Worm (Caenorhabditis elegans) whole organism, L1 larva: Measurements from ENCODE around the gene tag-10.
A peak's percentile ranks its signal among the peaks of the same experiment; 100 is the strongest.

Source experiments
- C04F5.9 ChIP-seq: sonication (generic microtip); optimal IDR thresholded peaks from 2 replicates; lab custom pipeline; 2016; ENCODE audit warnings: missing genetic modification characterization, missing compliant biosample characterization
- F16B12.6 ChIP-seq: fragments of 150-350 bp; optimal IDR thresholded peaks from 2 replicates; lab custom pipeline; 2014; ENCODE audit warnings: missing biosample characterization, missing genetic modification characterization
- alr-1 ChIP-seq: fragments of 200-800 bp; sonication (Bioruptor generic); optimal IDR thresholded peaks from 2 replicates; lab custom pipeline; 2018; ENCODE audit warnings: borderline replicate concordance, mild to moderate bottlenecking, missing genetic modification characterization, missing compliant biosample characterization
- aly-2 ChIP-seq: fragments of 150-350 bp; optimal IDR thresholded peaks from 2 replicates; lab custom pipeline; 2014; ENCODE audit warnings: missing biosample characterization, missing genetic modification characterization
- blmp-1 ChIP-seq: fragments of 150-350 bp; optimal IDR thresholded peaks from 2 replicates; lab custom pipeline; 2014; ENCODE audit warnings: missing biosample characterization, missing genetic modification characterization
- ceh-8 ChIP-seq: fragments of 200-800 bp; sonication (Bioruptor generic); optimal IDR thresholded peaks from 2 replicates; lab custom pipeline; 2018; ENCODE audit warnings: mild to moderate bottlenecking, missing genetic modification characterization, moderate library complexity, missing compliant biosample characterization
- ceh-82 ChIP-seq, 3 experiments: fragments of 150-350 bp in 1 of 3; sonication (generic microtip) in 2 of 3; optimal IDR thresholded peaks; 2 replicates each; lab custom pipeline; 2014 to 2017; ENCODE audit warnings: missing biosample characterization in 3 of 3, missing genetic modification characterization in 3 of 3
- ces-1 ChIP-seq: fragments of 150-350 bp; optimal IDR thresholded peaks from 2 replicates; lab custom pipeline; 2014; ENCODE audit warnings: missing biosample characterization, missing genetic modification reagents, missing genetic modification characterization
- dsc-1 ChIP-seq: sonication (generic microtip); optimal IDR thresholded peaks from 2 replicates; lab custom pipeline; 2016; ENCODE audit warnings: mild to moderate bottlenecking, missing genetic modification characterization, missing compliant biosample characterization
- efl-1 ChIP-seq, 4 experiments: fragments of 150-350 bp; optimal IDR thresholded peaks in 3 of 4; peaks in 1 of 4; 1 replicate in 1 of 4; 2 replicates in 3 of 4; lab custom pipeline; 2014; ENCODE audit warnings: missing biosample characterization in 2 of 4, missing genetic modification characterization in 2 of 4, missing genetic modification reagents in 2 of 4
- elt-2 ChIP-seq: sonication (generic microtip); optimal IDR thresholded peaks from 2 replicates; lab custom pipeline; 2016; ENCODE audit warnings: missing genetic modification characterization, mild to moderate bottlenecking, inconsistent platforms, missing compliant biosample characterization, missing genetic modification reagents
- elt-3 ChIP-seq, 6 experiments: fragments of 150-350 bp in 1 of 6; sonication (generic microtip); optimal IDR thresholded peaks; 2 replicates each; lab custom pipeline; 2017 to 2018; ENCODE audit warnings: missing biosample characterization in 6 of 6, missing genetic modification characterization in 6 of 6, inconsistent platforms in 1 of 6
- fkh-10 ChIP-seq: sonication (generic microtip); optimal IDR thresholded peaks from 2 replicates; lab custom pipeline; 2017; ENCODE audit warnings: missing biosample characterization, missing genetic modification reagents, missing genetic modification characterization
- fkh-8 ChIP-seq: sonication (generic microtip); optimal IDR thresholded peaks from 2 replicates; lab custom pipeline; 2016; ENCODE audit warnings: mild to moderate bottlenecking, missing genetic modification characterization, missing compliant biosample characterization
- fos-1 ChIP-seq: fragments of 150-350 bp; optimal IDR thresholded peaks from 2 replicates; lab custom pipeline; 2014; ENCODE audit warnings: missing biosample characterization, missing genetic modification characterization
- irx-1 ChIP-seq: sonication (generic microtip); optimal IDR thresholded peaks from 2 replicates; lab custom pipeline; 2016; ENCODE audit warnings: missing genetic modification characterization, missing compliant biosample characterization
- lin-14 ChIP-seq: fragments of 200-800 bp; sonication (Bioruptor generic); optimal IDR thresholded peaks from 2 replicates; lab custom pipeline; 2018; ENCODE audit warnings: mild to moderate bottlenecking, missing genetic modification characterization, moderate library complexity, missing compliant biosample characterization
- lin-35 ChIP-seq, 2 experiments: fragments of 150-350 bp; optimal IDR thresholded peaks; 2 replicates each; lab custom pipeline; 2014; ENCODE audit warnings: missing biosample characterization in 2 of 2, missing genetic modification characterization in 2 of 2, missing genetic modification reagents in 2 of 2
- lin-39 ChIP-seq: fragments of 150-350 bp; optimal IDR thresholded peaks from 2 replicates; lab custom pipeline; 2014; ENCODE audit warnings: missing biosample characterization, missing genetic modification reagents, missing genetic modification characterization
- mdl-1 ChIP-seq, 2 experiments: fragments of 150-350 bp; optimal IDR thresholded peaks; 2 replicates each; lab custom pipeline; 2014 to 2017; ENCODE audit warnings: missing biosample characterization in 2 of 2, missing genetic modification characterization in 2 of 2, inconsistent platforms in 1 of 2
- mep-1 ChIP-seq: fragments of 150-350 bp; optimal IDR thresholded peaks from 2 replicates; lab custom pipeline; 2014; ENCODE audit warnings: missing biosample characterization, missing genetic modification characterization
- nhr-19 ChIP-seq: fragments of 200-800 bp; sonication (Bioruptor generic); conservative IDR thresholded peaks from 2 replicates; pipeline ENCODE4 v1.3.6; 2022; ENCODE audit warnings: missing genetic modification characterization, missing compliant biosample characterization
- nhr-20 ChIP-seq: sonication (generic microtip); optimal IDR thresholded peaks from 2 replicates; lab custom pipeline; 2016; ENCODE audit warnings: mild to moderate bottlenecking, missing genetic modification characterization, missing compliant biosample characterization
- nhr-71 ChIP-seq: sonication (generic microtip); optimal IDR thresholded peaks from 2 replicates; lab custom pipeline; 2016; ENCODE audit warnings: mild to moderate bottlenecking, missing genetic modification characterization, moderate library complexity, missing compliant biosample characterization
- nhr-77 ChIP-seq: fragments of 150-350 bp; optimal IDR thresholded peaks from 2 replicates; lab custom pipeline; 2014; ENCODE audit warnings: missing biosample characterization, missing genetic modification characterization
- nhr-85 ChIP-seq: sonication (generic microtip); peaks from one replicate; lab custom pipeline; 2016; ENCODE audit warnings: missing genetic modification characterization, inconsistent platforms, missing compliant biosample characterization
- nhr-90 ChIP-seq: sonication (generic microtip); optimal IDR thresholded peaks from 2 replicates; lab custom pipeline; 2016; ENCODE audit warnings: mild to moderate bottlenecking, missing genetic modification characterization, missing compliant biosample characterization; ENCODE audit not compliant: poor library complexity
- pag-3 ChIP-seq: sonication (generic microtip); optimal IDR thresholded peaks from 2 replicates; lab custom pipeline; 2017; ENCODE audit warnings: missing genetic modification characterization, mild to moderate bottlenecking, missing compliant biosample characterization, antibody characterized with exemption, borderline replicate concordance; ENCODE audit not compliant: insufficient read depth
- pax-3 ChIP-seq: fragments of 200-800 bp; sonication (Bioruptor generic); optimal IDR thresholded peaks from 2 replicates; lab custom pipeline; 2018; ENCODE audit warnings: mild to moderate bottlenecking, missing genetic modification characterization, moderate library complexity, missing compliant biosample characterization
- pqm-1 ChIP-seq: sonication (generic microtip); optimal IDR thresholded peaks from 3 replicates; lab custom pipeline; 2017; ENCODE audit warnings: missing biosample characterization, missing genetic modification characterization
- rnt-1 ChIP-seq: sonication (generic microtip); optimal IDR thresholded peaks from 2 replicates; lab custom pipeline; 2016; ENCODE audit warnings: mild to moderate bottlenecking, missing genetic modification characterization, moderate library complexity, missing compliant biosample characterization
- snpc-4 ChIP-seq: fragments of 150-350 bp; optimal IDR thresholded peaks from 2 replicates; lab custom pipeline; 2014; ENCODE audit warnings: missing biosample characterization, missing genetic modification characterization
- snu-23 ChIP-seq: sonication (generic microtip); optimal IDR thresholded peaks from 2 replicates; lab custom pipeline; 2016; ENCODE audit warnings: missing genetic modification characterization, missing compliant biosample characterization
- swsn-7 ChIP-seq: sonication (generic microtip); optimal IDR thresholded peaks from 2 replicates; lab custom pipeline; 2016; ENCODE audit warnings: missing genetic modification characterization, missing compliant biosample characterization
- unc-130 ChIP-seq: fragments of 150-350 bp; optimal IDR thresholded peaks from 2 replicates; lab custom pipeline; 2017; ENCODE audit warnings: missing biosample characterization, missing genetic modification characterization, inconsistent platforms
- vab-15 ChIP-seq: sonication (generic microtip); optimal IDR thresholded peaks from 2 replicates; lab custom pipeline; 2017; ENCODE audit warnings: missing genotype, mild to moderate bottlenecking, missing genetic modification characterization, missing compliant biosample characterization
- zip-4 ChIP-seq: fragments of 200-800 bp; sonication (Bioruptor generic); optimal IDR thresholded peaks from 2 replicates; lab custom pipeline; 2018; ENCODE audit warnings: mild to moderate bottlenecking, missing genetic modification characterization, moderate library complexity, missing compliant biosample characterization

Gene tag-10

DNA sequence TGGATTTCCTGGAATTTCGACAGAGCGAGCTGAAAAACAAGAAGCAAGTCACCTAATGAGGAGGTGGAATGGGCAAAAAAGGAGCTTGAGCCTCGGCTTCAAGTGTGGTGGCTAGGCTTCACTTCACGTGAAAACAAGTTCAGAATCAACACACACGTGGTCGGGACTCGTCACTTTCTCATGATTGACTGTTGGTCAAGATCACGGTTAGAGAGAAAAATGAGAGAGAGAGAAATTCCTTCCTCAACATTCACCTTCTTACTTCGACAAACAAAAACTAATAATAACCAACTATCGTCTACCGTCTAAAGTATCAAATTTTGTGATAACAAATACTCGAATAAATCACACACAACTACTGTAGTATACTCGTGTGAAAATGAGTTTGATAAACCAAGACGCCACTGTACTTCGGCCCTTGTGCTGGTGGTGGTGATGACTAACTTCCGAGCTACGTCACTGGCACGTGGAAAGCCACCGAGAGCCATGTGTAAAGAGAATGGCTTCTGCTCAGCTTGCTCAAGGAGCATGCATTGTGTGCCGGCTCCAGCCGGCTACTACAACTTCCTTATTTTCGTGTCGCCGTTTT lies 41.3 kb downstream of the tag-10 start:
- TF ChIP-seq unc-130 (tag; lab: Kevin White, UChicago): peak; percentile 10
- peak; percentile 2 for TF ChIP-seq rnt-1 (tag; lab: Kevin White, UChicago)
- peak; percentile 46 for TF ChIP-seq lin-14
- no peak for TF ChIP-seq aly-2
- TF ChIP-seq lin-35 (GFP tag; optimal IDR thresholded peaks at IDR 0.05; lab: Kevin White, UChicago): peak in 1 of 2 experiments; percentile 26
- TF ChIP-seq nhr-85: peak; percentile 78
- TF ChIP-seq mdl-1 (tag; optimal IDR thresholded peaks at IDR 0.05; lab: Kevin White, UChicago): peak in 1 of 2 experiments; percentile 45
- TF ChIP-seq nhr-71 (tag; lab: Kevin White, UChicago): peak; percentile 72
- TF ChIP-seq blmp-1: peak; percentile 83
- TF ChIP-seq nhr-90 (tag; lab: Kevin White, UChicago): peak; percentile 33
- TF ChIP-seq C04F5.9: no peak
- peak in 2 of 6 experiments; percentile 27 to 59 for TF ChIP-seq elt-3 (tag; optimal IDR thresholded peaks at IDR 0.05; lab: Kevin White, UChicago)
- peak; percentile 42 for TF ChIP-seq nhr-20
- TF ChIP-seq irx-1 (tag; lab: Kevin White, UChicago): no peak
- TF ChIP-seq snpc-4 (tag; lab: Kevin White, UChicago): no peak
- TF ChIP-seq nhr-19: 0 out of 2 replicates have a peak, but pooled peaks have one; percentile 13
- TF ChIP-seq zip-4 (GFP tag; lab: Kevin White, UChicago): no peak
- peak; percentile 42 for TF ChIP-seq snu-23 (GFP tag; lab: Kevin White, UChicago)
- no peak for TF ChIP-seq efl-1 (optimal IDR thresholded peaks at IDR 0.05; lab: Kevin White, UChicago)
- no peak for TF ChIP-seq efl-1 (GFP tag; optimal IDR thresholded peaks at IDR 0.05 in 1 of 2; lab: Kevin White, UChicago)

DNA sequence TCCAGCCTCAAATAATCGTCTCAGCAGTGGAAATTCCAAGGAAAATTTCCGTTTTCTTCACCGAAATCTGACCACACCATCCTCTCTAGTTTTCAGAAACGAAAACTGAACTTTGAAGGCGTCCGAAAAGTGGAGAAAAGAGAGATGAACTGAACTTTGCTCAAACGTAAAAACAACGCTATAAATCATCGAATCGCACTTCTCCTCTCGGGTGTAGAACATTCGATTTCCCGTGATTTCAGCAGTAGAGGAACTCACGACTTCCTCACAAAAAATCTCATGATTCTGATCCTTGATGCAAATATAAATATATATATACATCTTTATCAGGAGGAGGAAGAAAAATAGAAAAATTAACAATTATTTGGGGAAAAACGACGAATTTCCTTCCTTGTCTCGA lies 42.8 kb downstream of the tag-10 start:
- TF ChIP-seq alr-1 (tag; lab: Kevin White, UChicago) (no peak), elt-3 (tag; optimal IDR thresholded peaks at IDR 0.05; lab: Kevin White, UChicago) (peak in 1 of 6 experiments; percentile 40), nhr-77 (no peak), dsc-1 (tag; lab: Kevin White, UChicago) (no peak), lin-35 (GFP tag; optimal IDR thresholded peaks at IDR 0.05; lab: Kevin White, UChicago) (peak in 1 of 2 experiments; percentile 33), efl-1 (optimal IDR thresholded peaks at IDR 0.05; lab: Kevin White, UChicago) (no peak), efl-1 (GFP tag; optimal IDR thresholded peaks at IDR 0.05 in 1 of 2; lab: Kevin White, UChicago) (no peak), lin-39 (tag; lab: Kevin White, UChicago) (no peak), nhr-19 (peak; percentile 25), lin-14 (no peak), mdl-1 (tag; optimal IDR thresholded peaks at IDR 0.05; lab: Kevin White, UChicago) (peak in 1 of 2 experiments; percentile 12), nhr-20 (peak; percentile 6), nhr-85 (peak; percentile 66), pqm-1 (tag; lab: Kevin White, UChicago) (no peak), unc-130 (tag; lab: Kevin White, UChicago) (peak; percentile 42), elt-2 (tag; lab: Kevin White, UChicago) (no peak), pag-3 (no peak), swsn-7 (tag; lab: Kevin White, UChicago) (no peak), pax-3 (tag; lab: Kevin White, UChicago) (no peak), fkh-8 (tag; lab: Kevin White, UChicago) (no peak), ceh-82 (tag; optimal IDR thresholded peaks at IDR 0.05; lab: Kevin White, UChicago) (no peak), nhr-90 (tag; lab: Kevin White, UChicago) (peak; percentile 10), nhr-71 (tag; lab: Kevin White, UChicago) (peak; percentile 54), fos-1 (tag; lab: Kevin White, UChicago) (no peak), snu-23 (GFP tag; lab: Kevin White, UChicago) (no peak), ceh-8 (no peak), mep-1 (tag; lab: Kevin White, UChicago) (no peak)

DNA sequence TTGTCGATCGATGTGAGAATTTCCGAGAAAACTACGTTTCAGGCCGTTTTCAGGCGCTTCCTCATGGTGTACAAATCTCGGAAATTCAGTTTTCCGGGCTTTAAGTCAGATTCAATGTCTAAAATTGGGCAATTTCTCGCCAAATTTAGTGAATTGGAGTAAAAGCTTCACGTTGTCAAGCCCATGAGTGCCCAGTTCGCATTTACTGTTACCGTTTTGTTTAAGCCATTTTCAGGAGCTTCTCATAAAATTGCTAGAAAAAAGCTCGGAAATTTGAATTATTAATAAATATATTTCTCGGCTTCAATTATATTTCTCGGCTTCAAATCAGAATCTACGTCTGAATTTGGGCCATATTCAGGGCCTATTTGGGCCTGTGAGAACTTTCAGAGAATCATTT lies 45.5 kb downstream of the tag-10 start:
- TF ChIP-seq ces-1 (no peak), nhr-77 (no peak), pqm-1 (tag; lab: Kevin White, UChicago) (no peak), vab-15 (tag; lab: Kevin White, UChicago) (no peak), fkh-10 (GFP tag; lab: Kevin White, UChicago) (no peak), F16B12.6 (tag; lab: Kevin White, UChicago) (no peak), alr-1 (tag; lab: Kevin White, UChicago) (no peak)
- TF ChIP-seq, all 84 proteins: peak for 0
